Worm (Caenorhabditis elegans) whole organism, L4 larva: ENCODE results near the gene glb-16.

Source experiments
- F10B5.3 ChIP-seq: sonication (generic microtip); optimal IDR thresholded peaks from 2 replicates; lab custom pipeline; 2016; ENCODE audit warnings: mild to moderate bottlenecking, missing genetic modification characterization, missing compliant biosample characterization
- F37D6.2 ChIP-seq: sonication (generic microtip); optimal IDR thresholded peaks from 2 replicates; lab custom pipeline; 2016; ENCODE audit warnings: mild to moderate bottlenecking, missing genetic modification characterization, missing compliant biosample characterization
- F44E2.7 ChIP-seq: fragments of 200-800 bp; sonication (Bioruptor generic); IDR thresholded peaks from 2 replicates; pipeline ENCODE4 v2.1.2; 2022; ENCODE audit warnings: missing genetic modification characterization, missing compliant biosample characterization
- F49E8.2 ChIP-seq: sonication (generic microtip); optimal IDR thresholded peaks from 2 replicates; lab custom pipeline; 2016; ENCODE audit warnings: missing compliant biosample characterization, mild to moderate bottlenecking, missing genetic modification characterization, borderline replicate concordance
- T20F7.1 ChIP-seq: fragments of 200-800 bp; sonication (Bioruptor generic); optimal IDR thresholded peaks from 2 replicates; lab custom pipeline; 2018; ENCODE audit warnings: mild to moderate bottlenecking, missing genetic modification characterization, missing compliant biosample characterization
- T26A8.4 ChIP-seq: fragments of 200-800 bp; sonication (Bioruptor generic); IDR thresholded peaks from 2 replicates; pipeline ENCODE4 v1.3.6; 2022; ENCODE audit warnings: missing genetic modification characterization, missing compliant biosample characterization
- Y5F2A.4 ChIP-seq: fragments of 200-800 bp; sonication (Bioruptor generic); optimal IDR thresholded peaks from 2 replicates; lab custom pipeline; 2018; ENCODE audit warnings: mild to moderate bottlenecking, missing genetic modification characterization, missing compliant biosample characterization
- Y75B8A.6 ChIP-seq: fragments of 200-800 bp; sonication (Bioruptor generic); IDR thresholded peaks from 2 replicates; pipeline ENCODE4 v1.3.6; 2022; ENCODE audit warnings: missing genetic modification reagents, missing genetic modification characterization, missing compliant biosample characterization
- ZK337.2 ChIP-seq: fragments of 200-800 bp; sonication (Bioruptor generic); IDR thresholded peaks from 2 replicates; pipeline ENCODE4 v1.3.6; 2022; ENCODE audit warnings: missing genetic modification reagents, missing genetic modification characterization, missing compliant biosample characterization
- ZK546.5 ChIP-seq, 2 experiments: sonication (generic microtip); optimal IDR thresholded peaks; 2 replicates each; lab custom pipeline; 2017; ENCODE audit warnings: missing biosample characterization in 2 of 2, missing genetic modification characterization in 2 of 2
- aha-1 ChIP-seq: fragments of 150-350 bp; peaks from one replicate; lab custom pipeline; 2014; ENCODE audit warnings: missing biosample characterization, missing genetic modification characterization
- ama-1 ChIP-seq: fragments of 150-350 bp; optimal IDR thresholded peaks from 2 replicates; lab custom pipeline; 2014; ENCODE audit warnings: inconsistent platforms, mixed read lengths
- arid-1 ChIP-seq: fragments of 200-800 bp; sonication (Bioruptor generic); conservative IDR thresholded peaks from 2 replicates; pipeline ENCODE4 v1.3.6; 2022; ENCODE audit warnings: missing genetic modification reagents, missing genetic modification characterization, missing compliant biosample characterization
- ceh-20 ChIP-seq: fragments of 200-800 bp; sonication (Bioruptor generic); IDR thresholded peaks from 2 replicates; pipeline ENCODE4 v1.3.6; 2022; ENCODE audit warnings: missing genetic modification reagents, missing genetic modification characterization, missing compliant biosample characterization
- ceh-28 ChIP-seq: fragments of 150-350 bp; optimal IDR thresholded peaks from 2 replicates; lab custom pipeline; 2014; ENCODE audit warnings: missing biosample characterization, missing genetic modification reagents, missing genetic modification characterization
- ceh-32 ChIP-seq: sonication (generic microtip); optimal IDR thresholded peaks from 2 replicates; lab custom pipeline; 2016; ENCODE audit warnings: mild to moderate bottlenecking, missing genetic modification characterization, missing compliant biosample characterization; ENCODE audit not compliant: poor library complexity
- ceh-82 ChIP-seq: sonication (generic microtip); optimal IDR thresholded peaks from 2 replicates; lab custom pipeline; 2017; ENCODE audit warnings: missing biosample characterization, missing genetic modification characterization
- cey-2 ChIP-seq: sonication (generic microtip); optimal IDR thresholded peaks from 3 replicates; lab custom pipeline; 2017; ENCODE audit warnings: missing genetic modification characterization, mild to moderate bottlenecking, missing compliant biosample characterization, antibody characterized with exemption, borderline replicate concordance; ENCODE audit not compliant: insufficient read depth
- ctbp-1 ChIP-seq: fragments of 200-800 bp; sonication (Bioruptor generic); IDR thresholded peaks from 2 replicates; pipeline ENCODE4 v1.3.6; 2022; ENCODE audit warnings: missing genetic modification reagents, missing genetic modification characterization, missing compliant biosample characterization
- daf-16 ChIP-seq, 3 experiments: sonication (generic microtip); optimal IDR thresholded peaks; 2 replicates each; lab custom pipeline; 2016 to 2017; ENCODE audit warnings: missing genetic modification characterization in 3 of 3, missing genetic modification reagents in 3 of 3, mild to moderate bottlenecking in 2 of 3, missing compliant biosample characterization in 2 of 3, missing biosample characterization in 1 of 3, moderate library complexity in 1 of 3
- dmd-6 ChIP-seq: fragments of 200-800 bp; sonication (Bioruptor generic); IDR thresholded peaks from 2 replicates; pipeline ENCODE4 v1.3.6; 2022; ENCODE audit warnings: missing genetic modification reagents, missing genetic modification characterization, missing compliant biosample characterization
- fos-1 ChIP-seq: fragments of 150-350 bp; optimal IDR thresholded peaks from 2 replicates; lab custom pipeline; 2014; ENCODE audit warnings: missing biosample characterization, missing genetic modification characterization
- gei-8 ChIP-seq: fragments of 200-800 bp; sonication (Bioruptor generic); optimal IDR thresholded peaks from 2 replicates; lab custom pipeline; 2018; ENCODE audit warnings: mild to moderate bottlenecking, missing genetic modification characterization, missing compliant biosample characterization
- hlh-30 ChIP-seq: sonication (generic microtip); optimal IDR thresholded peaks from 2 replicates; lab custom pipeline; 2017; ENCODE audit warnings: antibody characterized with exemption, mild to moderate bottlenecking, missing genetic modification characterization, missing compliant biosample characterization; ENCODE audit not compliant: insufficient read depth
- hmg-1.1 ChIP-seq: fragments of 200-800 bp; sonication (Bioruptor generic); IDR thresholded peaks from 2 replicates; pipeline ENCODE4 v1.3.6; 2022; ENCODE audit warnings: missing genetic modification reagents, missing genetic modification characterization, missing compliant biosample characterization
- jun-1 ChIP-seq: fragments of 150-350 bp; optimal IDR thresholded peaks from 2 replicates; lab custom pipeline; 2014; ENCODE audit warnings: missing biosample characterization, missing genetic modification reagents, missing genetic modification characterization
- lim-7 ChIP-seq: fragments of 200-800 bp; sonication (Bioruptor generic); IDR thresholded peaks from 2 replicates; pipeline ENCODE4 v1.3.6; 2022; ENCODE audit warnings: missing genetic modification characterization, missing compliant biosample characterization
- lin-1 ChIP-seq: fragments of 200-800 bp; sonication (Bioruptor generic); IDR thresholded peaks from 2 replicates; pipeline ENCODE4 v1.3.6; 2022; ENCODE audit warnings: missing genetic modification reagents, missing genetic modification characterization, missing compliant biosample characterization
- lin-39 ChIP-seq: fragments of 150-350 bp; optimal IDR thresholded peaks from 2 replicates; lab custom pipeline; 2014; ENCODE audit warnings: missing biosample characterization, missing genetic modification reagents, missing genetic modification characterization
- mdl-1 ChIP-seq, 2 experiments: fragments of 150-350 bp in 1 of 2; sonication (generic microtip) in 1 of 2; optimal IDR thresholded peaks; 2 replicates each; lab custom pipeline; 2014 to 2017; ENCODE audit warnings: missing biosample characterization in 2 of 2, missing genetic modification characterization in 2 of 2
- mep-1 ChIP-seq: fragments of 150-350 bp; sonication (generic microtip); optimal IDR thresholded peaks from 3 replicates; lab custom pipeline; 2014; ENCODE audit warnings: missing biosample characterization, missing genetic modification characterization
- mxl-3 ChIP-seq: fragments of 200-800 bp; sonication (Bioruptor generic); optimal IDR thresholded peaks from 2 replicates; lab custom pipeline; 2018; ENCODE audit warnings: mild to moderate bottlenecking, missing genetic modification characterization, missing compliant biosample characterization
- nhr-10 ChIP-seq: fragments of 150-350 bp; optimal IDR thresholded peaks from 2 replicates; lab custom pipeline; 2014; ENCODE audit warnings: missing biosample characterization, missing genetic modification characterization
- nhr-237 ChIP-seq: sonication (generic microtip); optimal IDR thresholded peaks from 2 replicates; lab custom pipeline; 2017; ENCODE audit warnings: missing biosample characterization, missing genetic modification characterization
- nhr-41 ChIP-seq: fragments of 200-800 bp; sonication (Bioruptor generic); IDR thresholded peaks from 2 replicates; pipeline ENCODE4 v1.3.6; 2022; ENCODE audit warnings: missing genetic modification reagents, missing genetic modification characterization, missing compliant biosample characterization
- nhr-6 ChIP-seq: fragments of 150-350 bp; optimal IDR thresholded peaks from 2 replicates; lab custom pipeline; 2014; ENCODE audit warnings: missing biosample characterization, missing genetic modification characterization
- php-3 ChIP-seq: fragments of 200-800 bp; sonication (Bioruptor generic); IDR thresholded peaks from 2 replicates; pipeline ENCODE4 v1.3.6; 2022; ENCODE audit warnings: missing genetic modification reagents, missing genetic modification characterization, missing compliant biosample characterization
- rbr-2 ChIP-seq: sonication (generic microtip); optimal IDR thresholded peaks from 2 replicates; lab custom pipeline; 2016; ENCODE audit warnings: missing genotype, missing genetic modification characterization, missing compliant biosample characterization
- spr-1 ChIP-seq: sonication (generic microtip); optimal IDR thresholded peaks from 2 replicates; lab custom pipeline; 2016; ENCODE audit warnings: mild to moderate bottlenecking, missing genetic modification characterization, missing compliant biosample characterization
- tag-97 ChIP-seq: fragments of 200-800 bp; sonication (Bioruptor generic); IDR thresholded peaks from 2 replicates; pipeline ENCODE4 v1.3.6; 2022; ENCODE audit warnings: missing genetic modification characterization, missing compliant biosample characterization
- tra-1 ChIP-seq: fragments of 200-800 bp; sonication (Bioruptor generic); IDR thresholded peaks from 2 replicates; pipeline ENCODE4 v1.3.6; 2022; ENCODE audit warnings: missing genetic modification reagents, missing genetic modification characterization, missing compliant biosample characterization
- unc-130 ChIP-seq: sonication (generic microtip); optimal IDR thresholded peaks from 2 replicates; lab custom pipeline; 2016; ENCODE audit warnings: missing genetic modification reagents, missing genetic modification characterization, missing compliant biosample characterization
- unc-39 ChIP-seq: sonication (generic microtip); optimal IDR thresholded peaks from 2 replicates; lab custom pipeline; 2017; ENCODE audit warnings: missing biosample characterization, missing genetic modification characterization
- zfp-3 ChIP-seq: fragments of 200-800 bp; sonication (Bioruptor generic); conservative IDR thresholded peaks from 2 replicates; pipeline ENCODE4 v1.3.6; 2022; ENCODE audit warnings: missing genetic modification reagents, missing genetic modification characterization, missing compliant biosample characterization
- zip-2 ChIP-seq: fragments of 150-350 bp; optimal IDR thresholded peaks from 2 replicates; lab custom pipeline; 2014; ENCODE audit warnings: missing biosample characterization, missing genetic modification characterization

Gene glb-16

DNA sequence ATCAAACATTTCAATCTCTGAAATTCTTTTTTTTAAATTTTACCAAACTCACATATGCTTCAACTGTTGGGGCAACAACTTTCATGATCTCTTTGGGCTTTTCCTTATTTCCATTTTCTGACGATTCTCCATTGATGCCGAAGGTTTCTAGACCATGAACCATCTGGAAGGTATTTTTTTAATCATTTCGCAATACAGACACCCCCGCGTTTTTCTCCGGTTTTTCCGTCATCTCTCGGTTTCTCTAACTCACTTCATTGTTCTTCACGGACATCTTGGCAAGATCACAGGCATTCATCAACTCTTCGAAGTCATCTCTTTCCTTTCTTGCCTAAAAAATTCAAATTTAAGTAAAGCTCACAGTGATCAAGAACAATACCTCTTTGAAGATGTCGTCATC lies 33.2 kb upstream of the glb-16 start:
- TF ChIP-seq aha-1 (tag; lab: Kevin White, UChicago) = peak; percentile 5
- TF ChIP-seq nhr-10 = no peak

DNA sequence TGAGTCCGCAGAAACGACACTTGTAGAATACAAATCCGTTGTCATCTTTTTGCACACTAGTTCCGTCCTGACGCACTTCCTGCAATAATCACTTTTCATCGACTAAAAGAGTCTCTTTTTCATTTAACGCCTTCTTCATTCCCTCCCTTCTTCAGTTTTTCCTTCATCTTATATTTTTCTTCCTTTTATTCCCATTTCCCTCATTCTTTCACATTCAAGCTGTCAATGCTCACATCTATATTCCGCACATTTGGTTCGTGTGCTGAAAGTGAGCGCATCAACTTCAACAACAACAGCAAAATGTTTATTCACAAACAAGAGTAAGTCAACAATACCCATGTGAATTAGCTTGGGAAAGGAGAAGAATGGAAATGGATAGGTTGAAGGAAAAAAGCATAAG lies 32.1 kb upstream of the glb-16 start, which contains the start of gene pcyt-1:
Gene pcyt-1, plus strand, starts transcription at position 301 of the 400 bp plus-strand sequence.
- no peak for TF ChIP-seq ZK546.5 (tag; optimal IDR thresholded peaks at IDR 0.05; lab: Kevin White, UChicago)
- TF ChIP-seq unc-130 = no peak
- no peak for TF ChIP-seq F44E2.7 (GFP tag; lab: Robert Waterston, UW)

DNA sequence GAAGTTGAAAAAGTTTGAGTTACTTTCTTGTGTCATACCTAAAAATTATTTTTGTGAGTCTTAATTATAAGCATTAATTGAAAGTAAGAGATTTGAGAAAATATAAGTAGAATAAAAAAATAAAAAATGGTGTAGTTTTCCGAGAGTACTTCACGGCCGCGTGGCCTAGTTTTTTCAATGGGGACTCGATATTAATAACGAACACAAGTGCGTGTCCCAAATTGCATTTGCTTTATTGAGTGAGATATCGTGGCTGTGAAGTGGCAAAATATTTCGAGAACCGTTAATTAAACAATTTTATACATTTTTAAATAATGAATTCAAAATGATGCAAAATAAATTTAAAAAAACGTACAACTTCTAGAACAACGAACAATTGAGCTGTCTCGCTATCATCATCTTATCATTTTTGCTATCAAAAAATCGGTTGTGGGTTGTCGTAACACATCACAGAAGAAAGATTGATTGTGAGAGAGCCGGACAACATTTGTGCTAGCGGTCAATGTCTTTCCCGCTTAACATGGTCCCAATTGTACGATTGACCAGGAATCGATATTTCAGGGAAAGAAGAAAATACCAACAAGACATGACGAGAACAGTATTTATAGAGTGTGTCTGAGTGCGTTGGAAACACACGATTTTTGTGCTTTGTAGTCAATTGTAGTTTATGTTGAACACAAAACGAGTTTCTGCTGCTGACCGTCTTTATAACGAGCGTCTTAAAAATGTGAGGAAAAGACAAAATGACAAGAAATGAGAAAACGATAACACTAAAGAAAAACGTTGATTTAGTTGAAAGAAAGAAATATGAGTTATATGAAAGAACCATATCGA lies 30.0 kb upstream of the glb-16 start, which contains the start of gene apy-1:
Gene apy-1, minus strand, starts transcription at position 38 of the 834 bp plus-strand sequence.
- TF ChIP-seq php-3 (GFP tag; lab: Robert Waterston, UW) = 0 out of 2 replicates have a peak, but pooled peaks have one; percentile 31
- no peak for TF ChIP-seq nhr-6 (tag; lab: Kevin White, UChicago)
- TF ChIP-seq ceh-32 (tag; lab: Kevin White, UChicago) = no peak
- TF ChIP-seq lim-7 (GFP tag; lab: Robert Waterston, UW) = no peak
- peak; percentile 41; the same call in 1 of the 2 replicates for TF ChIP-seq dmd-6 (GFP tag; lab: Robert Waterston, UW)
- 0 out of 2 replicates have a peak, but pooled peaks have one; percentile 43 for TF ChIP-seq ceh-20
- TF ChIP-seq mxl-3 (GFP tag; lab: Kevin White, UChicago) = no peak
- no peak for TF ChIP-seq lin-39 (tag; lab: Kevin White, UChicago)
- no peak for TF ChIP-seq daf-16 (GFP tag; optimal IDR thresholded peaks at IDR 0.05; lab: Kevin White, UChicago)
- peak; percentile 38 for TF ChIP-seq daf-16 (tag; optimal IDR thresholded peaks at IDR 0.05; lab: Kevin White, UChicago)
- TF ChIP-seq fos-1 (tag; lab: Kevin White, UChicago) = no peak
- TF ChIP-seq gei-8 (GFP tag; lab: Kevin White, UChicago) = no peak
- TF ChIP-seq hmg-1.1 (GFP tag; lab: Robert Waterston, UW) = no peak
- TF ChIP-seq zip-2 (tag; lab: Kevin White, UChicago) = no peak
- no peak for TF ChIP-seq unc-39
- no peak for TF ChIP-seq ZK546.5 (tag; optimal IDR thresholded peaks at IDR 0.05; lab: Kevin White, UChicago)
- TF ChIP-seq jun-1 = no peak
- no peak for TF ChIP-seq ctbp-1
- no peak for TF ChIP-seq nhr-41
- no peak for TF ChIP-seq T26A8.4
- TF ChIP-seq ZK337.2 (GFP tag; lab: Robert Waterston, UW) = peak; percentile 56; the same call in 1 of the 2 replicates
- peak; percentile 36 for TF ChIP-seq rbr-2 (tag; lab: Kevin White, UChicago)
- TF ChIP-seq F37D6.2 (tag; lab: Kevin White, UChicago) = no peak
- no peak for TF ChIP-seq spr-1 (tag; lab: Kevin White, UChicago)
- no peak for TF ChIP-seq F49E8.2 (tag; lab: Kevin White, UChicago)
- peak; percentile 17 for TF ChIP-seq hlh-30
- TF ChIP-seq ama-1 (lab: Kevin White, UChicago) = peak; percentile 47
- no peak for TF ChIP-seq arid-1
- TF ChIP-seq unc-130 = peak; percentile 2
- TF ChIP-seq F10B5.3 (tag; lab: Kevin White, UChicago) = no peak
- TF ChIP-seq zfp-3 (GFP tag; lab: Robert Waterston, UW) = no peak
- TF ChIP-seq Y75B8A.6 (GFP tag; lab: Robert Waterston, UW) = no peak
- no peak for TF ChIP-seq Y5F2A.4 (GFP tag; lab: Kevin White, UChicago)
- no peak for TF ChIP-seq lin-1 (GFP tag; lab: Robert Waterston, UW)
- peak; percentile 64 for TF ChIP-seq mep-1 (tag; lab: Kevin White, UChicago)
- no peak for TF ChIP-seq tra-1 (GFP tag; lab: Robert Waterston, UW)
- TF ChIP-seq nhr-237 (tag; lab: Kevin White, UChicago) = no peak
- peak; percentile 19 for TF ChIP-seq T20F7.1 (GFP tag; lab: Kevin White, UChicago)
- no peak for TF ChIP-seq cey-2 (tag; lab: Kevin White, UChicago)
- TF ChIP-seq mdl-1 (tag; optimal IDR thresholded peaks at IDR 0.05; lab: Kevin White, UChicago) = no peak
- TF ChIP-seq ceh-82 = no peak
- peak; percentile 26 for TF ChIP-seq ceh-28 (tag; lab: Kevin White, UChicago)
- no peak for TF ChIP-seq tag-97 (GFP tag; lab: Robert Waterston, UW)
